Fruit fly (Drosophila melanogaster) whole organism, embryonic: ENCODE data around the gene CG13144.

Source experiments
- Atf6 ChIP-seq: fragments of 200-800 bp; sonication (Bioruptor generic); IDR thresholded peaks from 2 replicates; pipeline ENCODE4 v1.3.6; 2022; ENCODE audit warnings: missing biosample characterization, missing genetic modification characterization
- C15 ChIP-seq: fragments of 200-800 bp; sonication (Bioruptor generic); IDR thresholded peaks from 3 replicates; pipeline ENCODE4 v1.3.6; 2022; ENCODE audit warnings: missing biosample characterization, missing genetic modification characterization
- CG10209 ChIP-seq: fragments of 200-800 bp; sonication (Bioruptor generic); optimal IDR thresholded peaks from 3 replicates; lab custom pipeline; 2017; ENCODE audit warnings: missing biosample characterization, mild to moderate bottlenecking, missing genetic modification characterization, missing genetic modification reagents
- CG12659 ChIP-seq: fragments of 200-800 bp; sonication (Bioruptor generic); optimal IDR thresholded peaks from 3 replicates; lab custom pipeline; 2017; ENCODE audit warnings: mild to moderate bottlenecking, missing biosample characterization, missing genetic modification reagents, missing genetic modification characterization
- CG12769 ChIP-seq: fragments of 200-800 bp; sonication (Bioruptor generic); optimal IDR thresholded peaks from 2 replicates; lab custom pipeline; 2019; ENCODE audit warnings: missing biosample characterization, mild to moderate bottlenecking, missing genetic modification characterization, moderate library complexity
- CG16813 ChIP-seq: fragments of 200-800 bp; sonication (Bioruptor generic); IDR thresholded peaks from 3 replicates; pipeline ENCODE4 v1.3.6; 2022; ENCODE audit warnings: missing biosample characterization, missing genetic modification characterization; ENCODE audit not compliant: partially characterized antibody
- CG17361 ChIP-seq: fragments of 200-800 bp; sonication (Bioruptor generic); IDR thresholded peaks from 3 replicates; pipeline ENCODE4 v1.3.6; 2022; ENCODE audit warnings: missing biosample characterization, missing genetic modification characterization
- CG2199 ChIP-seq: fragments of 200-800 bp; sonication (Bioruptor generic); IDR thresholded peaks from 3 replicates; pipeline ENCODE4 v1.3.6; 2022; ENCODE audit warnings: missing biosample characterization, missing genetic modification characterization
- CG2889 ChIP-seq: fragments of 200-800 bp; sonication (Bioruptor generic); IDR thresholded peaks from 3 replicates; pipeline ENCODE4 v1.3.6; 2022; ENCODE audit warnings: missing biosample characterization, missing genetic modification characterization
- CG33557 ChIP-seq: fragments of 200-800 bp; sonication (Bioruptor generic); optimal IDR thresholded peaks from 2 replicates; lab custom pipeline; 2019; ENCODE audit warnings: missing biosample characterization, mild to moderate bottlenecking, missing genetic modification characterization, moderate library complexity
- CG3726 ChIP-seq: fragments of 200-800 bp; sonication (Bioruptor generic); IDR thresholded peaks from 3 replicates; pipeline ENCODE4, ENCODE4 v1.3.6; 2022; ENCODE audit warnings: missing biosample characterization, missing genetic modification characterization
- CG3838 ChIP-seq: fragments of 200-800 bp; sonication (Bioruptor generic); optimal IDR thresholded peaks from 3 replicates; lab custom pipeline; 2016; ENCODE audit warnings: missing biosample characterization, missing genetic modification characterization
- CG3847 ChIP-seq: fragments of 200-800 bp; sonication (Bioruptor generic); IDR thresholded peaks from 2 replicates; pipeline ENCODE4 v1.3.6; 2022; ENCODE audit warnings: missing biosample characterization, missing genetic modification characterization
- CG42726 ChIP-seq: fragments of 200-800 bp; sonication (Bioruptor generic); IDR thresholded peaks from 2 replicates; pipeline ENCODE4 v1.3.6; 2022; ENCODE audit warnings: missing biosample characterization, missing genetic modification characterization; ENCODE audit not compliant: partially characterized antibody
- CG4854 ChIP-seq: fragments of 200-800 bp; sonication (Bioruptor generic); optimal IDR thresholded peaks from 2 replicates; lab custom pipeline; 2016; ENCODE audit warnings: missing biosample characterization, missing genetic modification characterization, inconsistent platforms
- CG5245 ChIP-seq: fragments of 200-800 bp; sonication (Bioruptor generic); optimal IDR thresholded peaks from 3 replicates; lab custom pipeline; 2016; ENCODE audit warnings: missing biosample characterization, missing genetic modification characterization
- CrebB ChIP-seq: fragments of 200-800 bp; sonication (Bioruptor generic); optimal IDR thresholded peaks from 3 replicates; lab custom pipeline; 2018; ENCODE audit warnings: missing biosample characterization, mild to moderate bottlenecking, missing genetic modification characterization
- D19B ChIP-seq: fragments of 200-800 bp; sonication (Bioruptor generic); optimal IDR thresholded peaks from 2 replicates; lab custom pipeline; 2017; ENCODE audit warnings: missing biosample characterization, mild to moderate bottlenecking, missing genetic modification characterization
- Dfd ChIP-seq, 2 experiments: fragments of >200 bp; optimal IDR thresholded peaks; 2 replicates each; lab custom pipeline; 2017; ENCODE audit warnings: missing biosample characterization in 2 of 2, missing genetic modification characterization in 2 of 2
- E2f2 ChIP-seq: fragments of 200-800 bp; sonication (Bioruptor generic); IDR thresholded peaks from 2 replicates; pipeline ENCODE4 v1.3.6; 2022; ENCODE audit warnings: missing biosample characterization, missing genetic modification characterization
- Fer1 ChIP-seq: fragments of 200-800 bp; sonication (Bioruptor generic); optimal IDR thresholded peaks from 2 replicates; lab custom pipeline; 2017; ENCODE audit warnings: missing biosample characterization, mild to moderate bottlenecking, missing genetic modification characterization
- Lim3 ChIP-seq: fragments of 200-800 bp; sonication (Bioruptor generic); IDR thresholded peaks from 2 replicates; pipeline ENCODE4 v1.3.6; 2022; ENCODE audit warnings: missing biosample characterization, missing genetic modification characterization
- Mad ChIP-seq: fragments of 200-800 bp; sonication (Bioruptor generic); optimal IDR thresholded peaks from 2 replicates; lab custom pipeline; 2016; ENCODE audit warnings: missing biosample characterization, missing genetic modification characterization
- NK7.1 ChIP-seq: fragments of 200-800 bp; sonication (Bioruptor generic); optimal IDR thresholded peaks from 3 replicates; lab custom pipeline; 2016; ENCODE audit warnings: missing biosample characterization, missing genetic modification characterization
- Oli ChIP-seq: fragments of 200-800 bp; sonication (Bioruptor generic); optimal IDR thresholded peaks from 2 replicates; lab custom pipeline; 2018; ENCODE audit warnings: missing biosample characterization, mild to moderate bottlenecking, missing genetic modification characterization, moderate library complexity
- Rx ChIP-seq: fragments of 200-800 bp; sonication (Bioruptor generic); IDR thresholded peaks from 2 replicates; pipeline ENCODE4 v1.3.6; 2022; ENCODE audit warnings: missing biosample characterization, missing genetic modification characterization
- Spps ChIP-seq: fragments of 200-800 bp; sonication (Bioruptor generic); optimal IDR thresholded peaks from 2 replicates; lab custom pipeline; 2018; ENCODE audit warnings: missing biosample characterization, mild to moderate bottlenecking, missing genetic modification characterization
- Tbp ChIP-seq: fragments of >200 bp; optimal IDR thresholded peaks from 2 replicates; lab custom pipeline; 2018; ENCODE audit warnings: missing biosample characterization, missing genetic modification characterization
- Xbp1 ChIP-seq: fragments of 200-800 bp; sonication (Bioruptor generic); optimal IDR thresholded peaks from 3 replicates; lab custom pipeline; 2016; ENCODE audit warnings: missing biosample characterization, mild to moderate bottlenecking, missing genetic modification characterization
- ato ChIP-seq: fragments of 200-800 bp; sonication (Bioruptor generic); IDR thresholded peaks from 2 replicates; pipeline ENCODE4 v1.3.6; 2022; ENCODE audit warnings: missing biosample characterization, missing genetic modification characterization; ENCODE audit not compliant: partially characterized antibody
- bab2 ChIP-seq: fragments of 200-800 bp; sonication (Bioruptor generic); optimal IDR thresholded peaks from 2 replicates; lab custom pipeline; 2016; ENCODE audit warnings: missing biosample characterization, missing genetic modification characterization
- bcd ChIP-seq: fragments of 200-800 bp; sonication (Bioruptor generic); optimal IDR thresholded peaks from 2 replicates; lab custom pipeline; 2017; ENCODE audit warnings: missing biosample characterization, mild to moderate bottlenecking, missing genetic modification characterization
- br ChIP-seq: fragments of >200 bp; optimal IDR thresholded peaks from 2 replicates; lab custom pipeline; 2017
- bsh ChIP-seq, 2 experiments: fragments of 200-800 bp; sonication (Bioruptor generic); optimal IDR thresholded peaks; 2 replicates each; lab custom pipeline; 2017 to 2018; ENCODE audit warnings: mild to moderate bottlenecking in 2 of 2, missing biosample characterization in 2 of 2, missing genetic modification characterization in 2 of 2, moderate library complexity in 1 of 2
- chif ChIP-seq, 2 experiments: fragments of 200-800 bp; sonication (Bioruptor generic); optimal IDR thresholded peaks; 3 replicates each; lab custom pipeline; 2016; ENCODE audit warnings: missing biosample characterization in 2 of 2, missing genetic modification characterization in 2 of 2
- dan ChIP-seq: fragments of 200-800 bp; sonication (Bioruptor generic); IDR thresholded peaks from 2 replicates; pipeline ENCODE4 v1.3.6; 2022; ENCODE audit warnings: missing biosample characterization, missing genetic modification characterization
- exex ChIP-seq: fragments of 200-800 bp; sonication (Bioruptor generic); optimal IDR thresholded peaks from 4 replicates; lab custom pipeline; 2018; ENCODE audit warnings: missing biosample characterization, mild to moderate bottlenecking, missing genetic modification characterization, moderate library complexity
- ftz-f1 ChIP-seq: fragments of 200-800 bp; sonication (Bioruptor generic); optimal IDR thresholded peaks from 2 replicates; lab custom pipeline; 2016; ENCODE audit warnings: missing biosample characterization, missing genetic modification characterization
- hb ChIP-seq: fragments of 200-800 bp; sonication (Bioruptor generic); IDR thresholded peaks from 3 replicates; pipeline ENCODE4 v1.3.6; 2022; ENCODE audit warnings: missing biosample characterization, missing genetic modification characterization; ENCODE audit not compliant: partially characterized antibody
- hbn ChIP-seq: fragments of 200-800 bp; sonication (Bioruptor generic); IDR thresholded peaks from 2 replicates; pipeline ENCODE4 v1.3.6; 2022; ENCODE audit warnings: missing biosample characterization, missing genetic modification characterization; ENCODE audit not compliant: partially characterized antibody
- insv ChIP-seq, 2 experiments: fragments of 200-800 bp; sonication (Bioruptor generic); optimal IDR thresholded peaks; 3 replicates each; lab custom pipeline; 2016 to 2018; ENCODE audit warnings: missing biosample characterization in 2 of 2, missing genetic modification characterization in 2 of 2
- nau ChIP-seq: fragments of 200-800 bp; sonication (Bioruptor generic); optimal IDR thresholded peaks from 3 replicates; lab custom pipeline; 2017; ENCODE audit warnings: missing biosample characterization, mild to moderate bottlenecking, missing genetic modification characterization, missing genetic modification reagents
- nerfin-1 ChIP-seq: fragments of 200-800 bp; sonication (Bioruptor generic); optimal IDR thresholded peaks from 3 replicates; lab custom pipeline; 2019; ENCODE audit warnings: missing biosample characterization, mild to moderate bottlenecking, missing genetic modification characterization, moderate library complexity
- org-1 ChIP-seq: fragments of 200-800 bp; sonication (Bioruptor generic); optimal IDR thresholded peaks from 2 replicates; lab custom pipeline; 2017; ENCODE audit warnings: missing biosample characterization, missing genetic modification characterization
- phol ChIP-seq: fragments of 200-800 bp; sonication (Bioruptor generic); optimal IDR thresholded peaks from 3 replicates; lab custom pipeline; 2018; ENCODE audit warnings: missing biosample characterization, mild to moderate bottlenecking, missing genetic modification characterization, moderate library complexity
- pros ChIP-seq: fragments of 200-800 bp; sonication (Bioruptor generic); optimal IDR thresholded peaks from 3 replicates; lab custom pipeline; 2019; ENCODE audit warnings: missing biosample characterization, mild to moderate bottlenecking, missing genetic modification characterization, moderate library complexity
- sens ChIP-seq: fragments of 200-800 bp; sonication (Bioruptor generic); peaks from one replicate; lab custom pipeline; 2016; ENCODE audit warnings: missing biosample characterization, missing genetic modification characterization
- sug ChIP-seq: fragments of 200-800 bp; optimal IDR thresholded peaks from 2 replicates; lab custom pipeline; 2019; ENCODE audit warnings: missing biosample characterization, mild to moderate bottlenecking, missing genetic modification characterization, moderate library complexity
- unpg ChIP-seq: fragments of 200-800 bp; sonication (Bioruptor generic); optimal IDR thresholded peaks from 3 replicates; lab custom pipeline; 2018; ENCODE audit warnings: missing biosample characterization, mild to moderate bottlenecking, missing genetic modification characterization, moderate library complexity
- zfh1 ChIP-seq: fragments of 200-800 bp; sonication (Bioruptor generic); IDR thresholded peaks from 3 replicates; pipeline ENCODE4 v1.3.6; 2022; ENCODE audit warnings: missing biosample characterization, missing genetic modification characterization

Gene CG13144

dm6 chr2L:10506557-10507252 lies 15.5 kb upstream of the CG13144 start, which contains the start of the genes Myo31DF and CG6094:
Myo31DF (minus strand) TSS chr2L:10506779.
CG6094 (plus strand) TSS chr2L:10507081.
- peak; percentile 17 for TF ChIP-seq CrebB
- TF ChIP-seq bab2: peak; percentile 34
- TF ChIP-seq hbn: no peak
- TF ChIP-seq CG10209 (GFP tag; lab: Kevin White, UChicago): no peak
- TF ChIP-seq nerfin-1 (tag; lab: Kevin White, UChicago): no peak
- TF ChIP-seq Spps (tag; lab: Kevin White, UChicago): no peak
- no peak for TF ChIP-seq CG4854 (GFP tag; lab: Kevin White, UChicago)
- TF ChIP-seq Fer1 (GFP tag; lab: Kevin White, UChicago): peak; percentile 39
- peak; percentile 59 for TF ChIP-seq CG3847 (GFP tag; lab: Robert Waterston, UW)
- TF ChIP-seq dan (GFP tag; lab: Robert Waterston, UW): no peak
- TF ChIP-seq CG3726: no peak
- TF ChIP-seq CG17361 (GFP tag; lab: Robert Waterston, UW): 0 out of 3 replicates have a peak, but pooled peaks have one; percentile 31
- no peak for TF ChIP-seq hb (GFP tag; lab: Robert Waterston, UW)
- TF ChIP-seq nau: no peak
- TF ChIP-seq Mad (GFP tag; lab: Kevin White, UChicago): peak; percentile 46
- TF ChIP-seq C15 (GFP tag; lab: Robert Waterston, UW): no peak
- peak in 1 of 2 experiments; percentile 43 for TF ChIP-seq chif (GFP tag; optimal IDR thresholded peaks at IDR 0.05; lab: Kevin White, UChicago)
- no peak for TF ChIP-seq br (lab: Kevin White, UChicago)
- no peak for TF ChIP-seq Atf6 (GFP tag; lab: Robert Waterston, UW)
- TF ChIP-seq bsh (GFP tag; optimal IDR thresholded peaks at IDR 0.05; lab: Kevin White, UChicago): no peak
- TF ChIP-seq sens (GFP tag; lab: Kevin White, UChicago): peak; percentile 74
- no peak for TF ChIP-seq CG3838
- no peak for TF ChIP-seq Lim3 (GFP tag; lab: Robert Waterston, UW)
- TF ChIP-seq CG12659 (GFP tag; lab: Kevin White, UChicago): peak; percentile 58
- TF ChIP-seq CG5245: no peak
- no peak for TF ChIP-seq org-1 (GFP tag; lab: Kevin White, UChicago)
- TF ChIP-seq CG33557 (GFP tag; lab: Kevin White, UChicago): no peak
- no peak for TF ChIP-seq CG2889 (GFP tag; lab: Robert Waterston, UW)
- TF ChIP-seq exex (tag; lab: Kevin White, UChicago): peak; percentile 19
- TF ChIP-seq Dfd (GFP tag; optimal IDR thresholded peaks at IDR 0.05; lab: Kevin White, UChicago): peak in 1 of 2 experiments; percentile 44
- TF ChIP-seq E2f2 (GFP tag; lab: Robert Waterston, UW): peak; percentile 97
- TF ChIP-seq CG2199: peak; percentile 87; the same call in 2 of the 3 replicates
- peak; percentile 64; the same call in 1 of the 2 replicates for TF ChIP-seq ato
- TF ChIP-seq phol (tag; lab: Kevin White, UChicago): peak; percentile 84
- TF ChIP-seq CG42726: peak; percentile 75
- TF ChIP-seq Xbp1 (GFP tag; lab: Kevin White, UChicago): peak; percentile 26
- TF ChIP-seq sug (tag; lab: Kevin White, UChicago): peak; percentile 61
- TF ChIP-seq CG12769 (tag; lab: Kevin White, UChicago): peak; percentile 76
- no peak for TF ChIP-seq D19B (GFP tag; lab: Kevin White, UChicago)
- peak; percentile 57 for TF ChIP-seq bcd
- no peak for TF ChIP-seq Oli (tag; lab: Kevin White, UChicago)
- TF ChIP-seq Tbp: peak; percentile 16
- no peak for TF ChIP-seq NK7.1
- TF ChIP-seq insv (GFP tag; optimal IDR thresholded peaks at IDR 0.05; lab: Kevin White, UChicago): peak in 1 of 2 experiments; percentile 90
- no peak for TF ChIP-seq pros (GFP tag; lab: Kevin White, UChicago)
- TF ChIP-seq ftz-f1 (GFP tag; lab: Kevin White, UChicago): peak; percentile 48
- TF ChIP-seq CG16813 (GFP tag; lab: Robert Waterston, UW): no peak
- TF ChIP-seq unpg (GFP tag; lab: Kevin White, UChicago): no peak
- no peak for TF ChIP-seq Rx (GFP tag; lab: Robert Waterston, UW)
- TF ChIP-seq zfh1: 0 out of 3 replicates have a peak, but pooled peaks have one; percentile 24
